Worm (Caenorhabditis elegans) whole organism, L2 larva: Measurements from ENCODE around the gene T26C12.2.

ENCODE experiments used
- alr-1 ChIP-seq: fragments of 150-350 bp; optimal IDR thresholded peaks from 2 replicates; lab custom pipeline; 2014; ENCODE audit warnings: missing biosample characterization, missing genetic modification characterization
- lin-13 ChIP-seq: fragments of 150-350 bp; optimal IDR thresholded peaks from 2 replicates; lab custom pipeline; 2014; ENCODE audit warnings: missing biosample characterization, missing genetic modification reagents, missing genetic modification characterization
- unc-55 ChIP-seq: fragments of 150-350 bp; sonication (generic microtip); optimal IDR thresholded peaks from 3 replicates; lab custom pipeline; 2014; ENCODE audit warnings: missing biosample characterization, missing genetic modification reagents, missing genetic modification characterization

T26C12.2 gene

DNA sequence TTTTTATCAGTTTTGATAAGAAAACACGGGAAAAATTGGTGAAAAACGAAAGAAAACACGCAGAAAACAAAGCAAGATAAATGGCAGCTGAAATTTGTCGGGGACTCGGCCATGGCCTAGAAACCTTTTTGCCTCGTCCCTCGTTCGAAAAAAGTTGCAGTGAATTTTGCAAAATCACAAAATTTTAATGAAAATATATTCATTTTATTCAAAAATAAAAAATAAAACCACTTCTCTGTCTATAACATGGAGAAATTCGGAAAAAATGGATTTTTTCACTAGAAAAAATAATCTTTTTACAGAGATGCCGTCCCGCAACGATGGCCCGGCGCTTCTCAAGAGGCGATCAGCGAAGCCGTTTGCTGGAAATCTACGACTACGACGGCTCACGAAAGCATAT is 43.4 kb downstream of the T26C12.2 start, which contains the start of gene Y67D8A.2:
Gene Y67D8A.2 (plus strand): TSS at position 301 of the 400 bp plus-strand sequence.
- no peak for TF ChIP-seq unc-55 (GFP tag; lab: Kevin White, UChicago)

DNA sequence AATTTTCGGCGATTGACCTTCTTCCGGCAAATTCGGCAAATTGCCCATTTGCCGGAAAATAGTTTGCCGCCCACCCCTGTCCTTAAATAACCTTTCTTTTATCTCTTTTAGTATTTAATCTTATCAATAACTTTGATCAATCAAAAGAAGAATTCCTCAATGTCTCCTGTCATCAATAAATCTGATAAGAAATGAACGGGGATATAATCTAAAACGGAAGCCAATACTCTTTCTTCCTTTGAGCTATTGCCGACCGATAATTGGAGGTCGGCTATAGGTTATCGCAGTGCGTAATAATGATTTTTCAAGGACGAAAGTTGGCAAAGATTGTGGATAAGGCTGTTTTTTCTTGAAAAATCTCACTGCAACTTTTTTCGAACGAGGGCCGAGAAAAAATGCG is 44.4 kb downstream of the T26C12.2 start:
- TF ChIP-seq lin-13 (GFP tag; lab: Kevin White, UChicago) (no peak), alr-1 (tag; lab: Kevin White, UChicago) (no peak)
- TF ChIP-seq, all 48 proteins: peak for 0
